Worm (Caenorhabditis elegans) whole organism, L4 larva: ENCODE data around the gene nhr-99.

Experiments used
- D1046.2 ChIP-seq: fragments of 200-800 bp; sonication (Bioruptor generic); IDR thresholded peaks from 2 replicates; pipeline ENCODE4 v1.3.6; 2022; ENCODE audit warnings: missing genetic modification characterization, missing compliant biosample characterization
- F44E2.7 ChIP-seq: fragments of 200-800 bp; sonication (Bioruptor generic); IDR thresholded peaks from 2 replicates; pipeline ENCODE4 v2.1.2; 2022; ENCODE audit warnings: missing genetic modification characterization, missing compliant biosample characterization
- Y105C5A.15 ChIP-seq: fragments of 200-800 bp; sonication (Bioruptor generic); IDR thresholded peaks from 2 replicates; pipeline ENCODE4 v1.3.6; 2022; ENCODE audit warnings: missing genetic modification characterization, missing compliant biosample characterization
- Y48G9A.11 ChIP-seq: fragments of 200-800 bp; sonication (Bioruptor generic); IDR thresholded peaks from 2 replicates; pipeline ENCODE4 v1.3.6; 2022; ENCODE audit warnings: missing genetic modification reagents, missing genetic modification characterization, missing compliant biosample characterization
- ZK337.2 ChIP-seq: fragments of 200-800 bp; sonication (Bioruptor generic); IDR thresholded peaks from 2 replicates; pipeline ENCODE4 v1.3.6; 2022; ENCODE audit warnings: missing genetic modification reagents, missing genetic modification characterization, missing compliant biosample characterization
- ZK546.5 ChIP-seq, 2 experiments: sonication (generic microtip); optimal IDR thresholded peaks; 2 replicates each; lab custom pipeline; 2017; ENCODE audit warnings: missing biosample characterization in 2 of 2, missing genetic modification characterization in 2 of 2
- aha-1 ChIP-seq: fragments of 150-350 bp; peaks from one replicate; lab custom pipeline; 2014; ENCODE audit warnings: missing biosample characterization, missing genetic modification characterization
- ceh-28 ChIP-seq: fragments of 150-350 bp; optimal IDR thresholded peaks from 2 replicates; lab custom pipeline; 2014; ENCODE audit warnings: missing biosample characterization, missing genetic modification reagents, missing genetic modification characterization
- ceh-32 ChIP-seq: sonication (generic microtip); optimal IDR thresholded peaks from 2 replicates; lab custom pipeline; 2016; ENCODE audit warnings: mild to moderate bottlenecking, missing genetic modification characterization, missing compliant biosample characterization; ENCODE audit not compliant: poor library complexity
- ceh-44 ChIP-seq: fragments of 200-800 bp; sonication (Bioruptor generic); IDR thresholded peaks from 2 replicates; pipeline ENCODE4 v1.3.6; 2022; ENCODE audit warnings: missing genetic modification reagents, missing genetic modification characterization, missing compliant biosample characterization
- cey-2 ChIP-seq: sonication (generic microtip); optimal IDR thresholded peaks from 3 replicates; lab custom pipeline; 2017; ENCODE audit warnings: missing genetic modification characterization, mild to moderate bottlenecking, missing compliant biosample characterization, antibody characterized with exemption, borderline replicate concordance; ENCODE audit not compliant: insufficient read depth
- daf-16 ChIP-seq, 3 experiments: sonication (generic microtip); optimal IDR thresholded peaks; 2 replicates each; lab custom pipeline; 2016 to 2017; ENCODE audit warnings: missing genetic modification characterization in 3 of 3, missing genetic modification reagents in 3 of 3, mild to moderate bottlenecking in 2 of 3, missing compliant biosample characterization in 2 of 3, missing biosample characterization in 1 of 3, moderate library complexity in 1 of 3
- daf-8 ChIP-seq: fragments of 200-800 bp; sonication (Bioruptor generic); IDR thresholded peaks from 2 replicates; pipeline ENCODE4 v1.3.6; 2022; ENCODE audit warnings: missing genetic modification characterization, missing compliant biosample characterization
- dmd-6 ChIP-seq: fragments of 200-800 bp; sonication (Bioruptor generic); IDR thresholded peaks from 2 replicates; pipeline ENCODE4 v1.3.6; 2022; ENCODE audit warnings: missing genetic modification reagents, missing genetic modification characterization, missing compliant biosample characterization
- dmd-8 ChIP-seq: fragments of 200-800 bp; sonication (Bioruptor generic); IDR thresholded peaks from 2 replicates; pipeline ENCODE4 v1.3.6; 2022; ENCODE audit warnings: missing genetic modification characterization, missing compliant biosample characterization
- dmd-9 ChIP-seq: fragments of 200-800 bp; sonication (Bioruptor generic); IDR thresholded peaks from 2 replicates; pipeline ENCODE4 v1.3.6; 2022; ENCODE audit warnings: missing genetic modification reagents, missing genetic modification characterization, missing compliant biosample characterization
- dpl-1 ChIP-seq: fragments of 150-350 bp; optimal IDR thresholded peaks from 2 replicates; lab custom pipeline; 2014; ENCODE audit warnings: missing biosample characterization, missing genetic modification reagents, missing genetic modification characterization
- duxl-1 ChIP-seq: sonication (generic microtip); optimal IDR thresholded peaks from 2 replicates; lab custom pipeline; 2016; ENCODE audit warnings: mild to moderate bottlenecking, missing genetic modification characterization, moderate library complexity, missing compliant biosample characterization; ENCODE audit not compliant: poor library complexity
- dve-1 ChIP-seq: sonication (generic microtip); optimal IDR thresholded peaks from 2 replicates; lab custom pipeline; 2017; ENCODE audit warnings: antibody characterized with exemption, mild to moderate bottlenecking, missing genetic modification characterization, missing compliant biosample characterization; ENCODE audit not compliant: insufficient read depth
- egl-27 ChIP-seq: sonication (generic microtip); optimal IDR thresholded peaks from 3 replicates; lab custom pipeline; 2017; ENCODE audit warnings: missing biosample characterization, missing genetic modification reagents, missing genetic modification characterization
- egl-43 ChIP-seq: fragments of 200-800 bp; sonication (Bioruptor generic); IDR thresholded peaks from 2 replicates; pipeline ENCODE4 v1.3.6; 2022; ENCODE audit warnings: missing genetic modification reagents, missing genetic modification characterization, missing compliant biosample characterization
- fos-1 ChIP-seq: fragments of 150-350 bp; optimal IDR thresholded peaks from 2 replicates; lab custom pipeline; 2014; ENCODE audit warnings: missing biosample characterization, missing genetic modification characterization
- gei-8 ChIP-seq: fragments of 200-800 bp; sonication (Bioruptor generic); optimal IDR thresholded peaks from 2 replicates; lab custom pipeline; 2018; ENCODE audit warnings: mild to moderate bottlenecking, missing genetic modification characterization, missing compliant biosample characterization
- hlh-11 ChIP-seq: fragments of 200-800 bp; sonication (Bioruptor generic); optimal IDR thresholded peaks from 2 replicates; lab custom pipeline; 2018; ENCODE audit warnings: mild to moderate bottlenecking, missing genetic modification characterization, missing compliant biosample characterization
- hlh-30 ChIP-seq: sonication (generic microtip); optimal IDR thresholded peaks from 2 replicates; lab custom pipeline; 2017; ENCODE audit warnings: antibody characterized with exemption, mild to moderate bottlenecking, missing genetic modification characterization, missing compliant biosample characterization; ENCODE audit not compliant: insufficient read depth
- lin-13 ChIP-seq: fragments of 150-350 bp; optimal IDR thresholded peaks from 2 replicates; lab custom pipeline; 2014; ENCODE audit warnings: missing biosample characterization, missing genetic modification reagents, missing genetic modification characterization
- lin-15B ChIP-seq: fragments of 150-350 bp; sonication (generic microtip); optimal IDR thresholded peaks from 3 replicates; lab custom pipeline; 2014; ENCODE audit warnings: missing biosample characterization, missing genetic modification characterization
- lin-29 ChIP-seq: fragments of 200-800 bp; sonication (Bioruptor generic); IDR thresholded peaks from 2 replicates; pipeline ENCODE4 v1.3.6; 2022; ENCODE audit warnings: missing genetic modification reagents, missing genetic modification characterization, missing compliant biosample characterization
- lin-38 ChIP-seq: fragments of 200-800 bp; sonication (Bioruptor generic); IDR thresholded peaks from 2 replicates; pipeline ENCODE4 v1.3.6; 2022; ENCODE audit warnings: missing genetic modification reagents, missing genetic modification characterization, missing compliant biosample characterization
- lir-3 ChIP-seq: sonication (generic microtip); optimal IDR thresholded peaks from 2 replicates; lab custom pipeline; 2016; ENCODE audit warnings: mild to moderate bottlenecking, missing genetic modification characterization, missing compliant biosample characterization
- lsy-2 ChIP-seq, 2 experiments: fragments of 150-350 bp in 1 of 2; sonication (generic microtip) in 1 of 2; optimal IDR thresholded peaks; 2 replicates each; lab custom pipeline; 2014 to 2017; ENCODE audit warnings: missing biosample characterization in 2 of 2, missing genetic modification characterization in 2 of 2
- madf-5 ChIP-seq, 2 experiments: fragments of 200-800 bp; sonication (Bioruptor generic); IDR thresholded peaks; 2 replicates each; pipeline ENCODE4 v1.3.6; 2022; ENCODE audit warnings: missing compliant biosample characterization in 2 of 2, missing genetic modification characterization in 2 of 2
- madf-9 ChIP-seq: fragments of 200-800 bp; sonication (Bioruptor generic); conservative IDR thresholded peaks from 2 replicates; pipeline ENCODE4 v1.3.6; 2022; ENCODE audit warnings: missing genetic modification reagents, missing genetic modification characterization, missing compliant biosample characterization
- mdl-1 ChIP-seq, 2 experiments: fragments of 150-350 bp in 1 of 2; sonication (generic microtip) in 1 of 2; optimal IDR thresholded peaks; 2 replicates each; lab custom pipeline; 2014 to 2017; ENCODE audit warnings: missing biosample characterization in 2 of 2, missing genetic modification characterization in 2 of 2
- mep-1 ChIP-seq: fragments of 150-350 bp; sonication (generic microtip); optimal IDR thresholded peaks from 3 replicates; lab custom pipeline; 2014; ENCODE audit warnings: missing biosample characterization, missing genetic modification characterization
- nhr-10 ChIP-seq: fragments of 150-350 bp; optimal IDR thresholded peaks from 2 replicates; lab custom pipeline; 2014; ENCODE audit warnings: missing biosample characterization, missing genetic modification characterization
- nhr-237 ChIP-seq: sonication (generic microtip); optimal IDR thresholded peaks from 2 replicates; lab custom pipeline; 2017; ENCODE audit warnings: missing biosample characterization, missing genetic modification characterization
- nhr-25 ChIP-seq: sonication (generic microtip); optimal IDR thresholded peaks from 2 replicates; lab custom pipeline; 2017; ENCODE audit warnings: missing genetic modification characterization, mild to moderate bottlenecking, missing compliant biosample characterization, antibody characterized with exemption, moderate library complexity, borderline replicate concordance; ENCODE audit not compliant: insufficient read depth
- nhr-28 ChIP-seq: fragments of 150-350 bp; optimal IDR thresholded peaks from 2 replicates; lab custom pipeline; 2014; ENCODE audit warnings: missing biosample characterization, missing genetic modification characterization
- nhr-41 ChIP-seq: fragments of 200-800 bp; sonication (Bioruptor generic); IDR thresholded peaks from 2 replicates; pipeline ENCODE4 v1.3.6; 2022; ENCODE audit warnings: missing genetic modification reagents, missing genetic modification characterization, missing compliant biosample characterization
- nhr-6 ChIP-seq: fragments of 150-350 bp; optimal IDR thresholded peaks from 2 replicates; lab custom pipeline; 2014; ENCODE audit warnings: missing biosample characterization, missing genetic modification characterization
- nhr-77 ChIP-seq: fragments of 150-350 bp; optimal IDR thresholded peaks from 2 replicates; lab custom pipeline; 2014; ENCODE audit warnings: missing biosample characterization, missing genetic modification characterization
- php-3 ChIP-seq: fragments of 200-800 bp; sonication (Bioruptor generic); IDR thresholded peaks from 2 replicates; pipeline ENCODE4 v1.3.6; 2022; ENCODE audit warnings: missing genetic modification reagents, missing genetic modification characterization, missing compliant biosample characterization
- pqm-1 ChIP-seq: sonication (generic microtip); optimal IDR thresholded peaks from 2 replicates; lab custom pipeline; 2017; ENCODE audit warnings: missing biosample characterization, missing genetic modification characterization
- set-16 ChIP-seq: fragments of 200-800 bp; sonication (Bioruptor generic); IDR thresholded peaks from 2 replicates; pipeline ENCODE4 v1.3.6; 2022; ENCODE audit warnings: missing genetic modification reagents, missing genetic modification characterization, missing compliant biosample characterization
- spr-1 ChIP-seq: sonication (generic microtip); optimal IDR thresholded peaks from 2 replicates; lab custom pipeline; 2016; ENCODE audit warnings: mild to moderate bottlenecking, missing genetic modification characterization, missing compliant biosample characterization
- tra-1 ChIP-seq: fragments of 200-800 bp; sonication (Bioruptor generic); IDR thresholded peaks from 2 replicates; pipeline ENCODE4 v1.3.6; 2022; ENCODE audit warnings: missing genetic modification reagents, missing genetic modification characterization, missing compliant biosample characterization
- unc-39 ChIP-seq: sonication (generic microtip); optimal IDR thresholded peaks from 2 replicates; lab custom pipeline; 2017; ENCODE audit warnings: missing biosample characterization, missing genetic modification characterization
- vab-7 ChIP-seq: fragments of 200-800 bp; sonication (Bioruptor generic); IDR thresholded peaks from 2 replicates; pipeline ENCODE4 v1.3.6; 2022; ENCODE audit warnings: missing genetic modification reagents, missing genetic modification characterization, missing compliant biosample characterization
- zip-11 ChIP-seq: fragments of 200-800 bp; sonication (Bioruptor generic); IDR thresholded peaks from 2 replicates; pipeline ENCODE4 v1.3.6; 2022; ENCODE audit warnings: missing genetic modification characterization, missing compliant biosample characterization
- ztf-11 ChIP-seq: fragments of 150-350 bp; optimal IDR thresholded peaks from 2 replicates; lab custom pipeline; 2014; ENCODE audit warnings: missing biosample characterization, missing genetic modification characterization
- ztf-7 ChIP-seq: fragments of 150-350 bp; optimal IDR thresholded peaks from 2 replicates; lab custom pipeline; 2014; ENCODE audit warnings: missing biosample characterization, missing genetic modification characterization

Gene nhr-99

DNA sequence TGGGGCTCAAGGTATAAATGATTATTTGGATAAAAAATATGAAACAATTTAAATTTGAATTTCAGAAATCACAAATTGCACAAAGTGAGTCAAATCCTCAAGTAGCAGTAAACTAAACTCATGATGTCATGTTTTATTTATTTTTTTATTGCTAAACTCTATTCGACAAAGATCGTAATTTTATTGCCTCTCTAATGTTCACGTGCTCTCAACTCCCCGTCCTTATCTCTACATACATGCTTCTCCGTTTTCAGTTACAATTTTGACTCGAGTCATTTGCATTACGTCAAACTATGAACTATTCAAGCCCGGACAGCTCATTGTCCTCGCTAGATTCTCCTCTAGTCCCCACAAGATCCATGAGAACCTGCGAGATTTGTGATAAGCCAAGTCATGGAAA, at the start of gene nhr-99:
TSS of gene nhr-99 (plus strand) at position 263 of the 400 bp plus-strand sequence.
- TF ChIP-seq daf-16 (GFP tag; optimal IDR thresholded peaks at IDR 0.05; lab: Kevin White, UChicago), result no peak
- peak; percentile 75 for TF ChIP-seq daf-16 (tag; optimal IDR thresholded peaks at IDR 0.05; lab: Kevin White, UChicago)
- TF ChIP-seq php-3, result peak; percentile 94
- no peak for TF ChIP-seq dmd-9
- no peak for TF ChIP-seq ztf-7 (tag; lab: Kevin White, UChicago)
- TF ChIP-seq lin-38 (GFP tag; lab: Robert Waterston, UW), result no peak
- TF ChIP-seq tra-1, result no peak
- TF ChIP-seq spr-1 (tag; lab: Kevin White, UChicago), result no peak
- TF ChIP-seq fos-1 (tag; lab: Kevin White, UChicago), result no peak
- TF ChIP-seq mep-1 (tag; lab: Kevin White, UChicago), result no peak
- TF ChIP-seq dmd-8, result no peak
- no peak for TF ChIP-seq ceh-32 (tag; lab: Kevin White, UChicago)
- no peak for TF ChIP-seq F44E2.7 (GFP tag; lab: Robert Waterston, UW)
- no peak for TF ChIP-seq nhr-237 (tag; lab: Kevin White, UChicago)
- no peak for TF ChIP-seq Y48G9A.11
- no peak for TF ChIP-seq ceh-44 (GFP tag; lab: Robert Waterston, UW)
- no peak for TF ChIP-seq nhr-10 (tag; lab: Kevin White, UChicago)
- no peak for TF ChIP-seq lir-3 (tag; lab: Kevin White, UChicago)
- TF ChIP-seq cey-2 (tag; lab: Kevin White, UChicago), result no peak
- TF ChIP-seq mdl-1 (tag; optimal IDR thresholded peaks at IDR 0.05; lab: Kevin White, UChicago), result peak in 1 of 2 experiments; percentile 45
- no peak for TF ChIP-seq vab-7
- TF ChIP-seq nhr-25 (tag; lab: Kevin White, UChicago), result no peak
- peak; percentile 39 for TF ChIP-seq hlh-30 (tag; lab: Kevin White, UChicago)
- no peak for TF ChIP-seq ztf-11
- no peak for TF ChIP-seq dpl-1 (GFP tag; lab: Kevin White, UChicago)
- TF ChIP-seq ZK546.5 (tag; optimal IDR thresholded peaks at IDR 0.05; lab: Kevin White, UChicago), result no peak
- TF ChIP-seq D1046.2 (GFP tag; lab: Robert Waterston, UW), result no peak
- no peak for TF ChIP-seq nhr-41 (GFP tag; lab: Robert Waterston, UW)
- TF ChIP-seq dve-1, result peak; percentile 71
- TF ChIP-seq ceh-28 (tag; lab: Kevin White, UChicago), result no peak
- TF ChIP-seq nhr-6 (tag; lab: Kevin White, UChicago), result no peak
- no peak for TF ChIP-seq duxl-1 (tag; lab: Kevin White, UChicago)
- no peak for TF ChIP-seq set-16 (GFP tag; lab: Robert Waterston, UW)
- no peak for TF ChIP-seq madf-9 (GFP tag; lab: Robert Waterston, UW)
- no peak for TF ChIP-seq egl-43 (GFP tag; lab: Robert Waterston, UW)
- TF ChIP-seq lin-15B, result no peak
- no peak for TF ChIP-seq madf-5 (GFP tag; IDR thresholded peaks at IDR 0.05; lab: Robert Waterston, UW)
- TF ChIP-seq pqm-1 (tag; lab: Kevin White, UChicago), result peak; percentile 46
- no peak for TF ChIP-seq lin-13 (GFP tag; lab: Kevin White, UChicago)
- no peak for TF ChIP-seq daf-8 (GFP tag; lab: Robert Waterston, UW)
- TF ChIP-seq Y105C5A.15, result no peak
- TF ChIP-seq dmd-6 (GFP tag; lab: Robert Waterston, UW), result peak; percentile 79
- peak; percentile 47 for TF ChIP-seq nhr-77 (tag; lab: Kevin White, UChicago)
- TF ChIP-seq gei-8, result no peak
- TF ChIP-seq aha-1 (tag; lab: Kevin White, UChicago), result no peak
- TF ChIP-seq egl-27 (tag; lab: Kevin White, UChicago), result no peak
- TF ChIP-seq hlh-11 (tag; lab: Kevin White, UChicago), result peak; percentile 61
- TF ChIP-seq unc-39 (tag; lab: Kevin White, UChicago), result no peak
- TF ChIP-seq zip-11 (GFP tag; lab: Robert Waterston, UW), result no peak
- peak; percentile 80 for TF ChIP-seq nhr-28 (tag; lab: Kevin White, UChicago)
- no peak for TF ChIP-seq lin-29 (GFP tag; lab: Robert Waterston, UW)
- no peak for TF ChIP-seq ZK337.2 (GFP tag; lab: Robert Waterston, UW)
- TF ChIP-seq lsy-2 (tag; optimal IDR thresholded peaks at IDR 0.05; lab: Kevin White, UChicago), result no peak
